Worm (Caenorhabditis elegans) whole organism, mixed stage, embryonic: ENCODE results near the gene set-31.

Experiments used
- M03D4.4 ChIP-seq: sonication (generic microtip); optimal IDR thresholded peaks from 2 replicates; lab custom pipeline; 2017; ENCODE audit warnings: mild to moderate bottlenecking, missing genetic modification characterization, missing compliant biosample characterization
- bed-3 ChIP-seq: fragments of 200-800 bp; sonication (Bioruptor generic); optimal IDR thresholded peaks from 3 replicates; lab custom pipeline; 2018; ENCODE audit warnings: mild to moderate bottlenecking, missing genetic modification characterization, moderate library complexity, missing compliant biosample characterization
- blmp-1 ChIP-seq: fragments of 150-350 bp; optimal IDR thresholded peaks from 2 replicates; lab custom pipeline; 2014; ENCODE audit warnings: missing biosample characterization, missing genetic modification characterization
- ceh-39 ChIP-seq: fragments of 150-350 bp; optimal IDR thresholded peaks from 2 replicates; lab custom pipeline; 2014; ENCODE audit warnings: missing biosample characterization, missing genetic modification characterization
- ceh-43 ChIP-seq: fragments of 200-800 bp; sonication (Bioruptor generic); optimal IDR thresholded peaks from 2 replicates; lab custom pipeline; 2018; ENCODE audit warnings: mild to moderate bottlenecking, missing genetic modification characterization, moderate library complexity, missing compliant biosample characterization
- ces-1 ChIP-seq: fragments of 150-350 bp; optimal IDR thresholded peaks from 2 replicates; lab custom pipeline; 2014; ENCODE audit warnings: missing biosample characterization, missing genetic modification reagents, missing genetic modification characterization
- cnd-1 ChIP-seq: fragments of 200-800 bp; sonication (Bioruptor generic); optimal IDR thresholded peaks from 2 replicates; lab custom pipeline; 2018; ENCODE audit warnings: mild to moderate bottlenecking, missing genetic modification characterization, missing compliant biosample characterization
- drap-1 ChIP-seq: fragments of 200-800 bp; sonication (Bioruptor generic); optimal IDR thresholded peaks from 3 replicates; lab custom pipeline; 2018; ENCODE audit warnings: mild to moderate bottlenecking, missing genetic modification characterization, missing compliant biosample characterization
- elt-1 ChIP-seq: sonication (generic microtip); optimal IDR thresholded peaks from 2 replicates; lab custom pipeline; 2017; ENCODE audit warnings: missing genetic modification characterization, mild to moderate bottlenecking, missing compliant biosample characterization, antibody characterized with exemption, moderate library complexity, borderline replicate concordance; ENCODE audit not compliant: insufficient read depth
- elt-3 ChIP-seq: fragments of 150-350 bp; optimal IDR thresholded peaks from 2 replicates; lab custom pipeline; 2014; ENCODE audit warnings: missing biosample characterization, missing genetic modification characterization
- flh-1 ChIP-seq: fragments of 200-800 bp; sonication (Bioruptor generic); optimal IDR thresholded peaks from 2 replicates; lab custom pipeline; 2018; ENCODE audit warnings: mild to moderate bottlenecking, missing genetic modification characterization, moderate library complexity, missing compliant biosample characterization
- ham-2 ChIP-seq: fragments of 200-800 bp; sonication (Bioruptor generic); optimal IDR thresholded peaks from 2 replicates; lab custom pipeline; 2018; ENCODE audit warnings: mild to moderate bottlenecking, missing genetic modification characterization, missing compliant biosample characterization
- hlh-1 ChIP-seq: fragments of 150-350 bp; optimal IDR thresholded peaks from 2 replicates; lab custom pipeline; 2014; ENCODE audit warnings: missing biosample characterization, missing genetic modification reagents, missing genetic modification characterization
- lin-13 ChIP-seq: fragments of 150-350 bp; optimal IDR thresholded peaks from 2 replicates; lab custom pipeline; 2014; ENCODE audit warnings: missing biosample characterization, missing genetic modification characterization
- lin-32 ChIP-seq: fragments of 200-800 bp; sonication (Bioruptor generic); optimal IDR thresholded peaks from 2 replicates; lab custom pipeline; 2018; ENCODE audit warnings: mild to moderate bottlenecking, missing genetic modification characterization, missing compliant biosample characterization
- lsy-2 ChIP-seq: fragments of 150-350 bp; optimal IDR thresholded peaks from 2 replicates; lab custom pipeline; 2014; ENCODE audit warnings: missing biosample characterization, missing genetic modification characterization
- mab-5 ChIP-seq: fragments of 150-350 bp; optimal IDR thresholded peaks from 2 replicates; lab custom pipeline; 2014; ENCODE audit warnings: missing biosample characterization, missing genetic modification characterization
- mep-1 ChIP-seq: fragments of 150-350 bp; optimal IDR thresholded peaks from 2 replicates; lab custom pipeline; 2017; ENCODE audit warnings: missing biosample characterization, missing genetic modification reagents, missing genetic modification characterization, inconsistent platforms
- mls-2 ChIP-seq: sonication (generic microtip); optimal IDR thresholded peaks from 2 replicates; lab custom pipeline; 2016; ENCODE audit warnings: mild to moderate bottlenecking, missing genetic modification characterization, moderate library complexity, missing compliant biosample characterization
- nhr-12 ChIP-seq: fragments of 150-350 bp; optimal IDR thresholded peaks from 2 replicates; lab custom pipeline; 2014; ENCODE audit warnings: missing biosample characterization, missing genetic modification characterization
- nhr-28 ChIP-seq: fragments of 150-350 bp; optimal IDR thresholded peaks from 2 replicates; lab custom pipeline; 2014; ENCODE audit warnings: missing biosample characterization, missing genetic modification characterization
- nhr-76 ChIP-seq: sonication (generic microtip); optimal IDR thresholded peaks from 2 replicates; lab custom pipeline; 2017; ENCODE audit warnings: missing biosample characterization, missing genetic modification characterization
- sem-2 ChIP-seq: fragments of 200-800 bp; sonication (Bioruptor generic); optimal IDR thresholded peaks from 2 replicates; lab custom pipeline; 2018; ENCODE audit warnings: mild to moderate bottlenecking, missing genetic modification characterization, missing compliant biosample characterization
- snpc-4 ChIP-seq: fragments of 150-350 bp; optimal IDR thresholded peaks from 2 replicates; lab custom pipeline; 2014; ENCODE audit warnings: missing biosample characterization, missing genetic modification characterization
- sptf-1 ChIP-seq: sonication (generic microtip); optimal IDR thresholded peaks from 2 replicates; lab custom pipeline; 2017; ENCODE audit warnings: mild to moderate bottlenecking, missing genetic modification characterization, moderate library complexity, missing compliant biosample characterization
- tbx-8 ChIP-seq: fragments of 200-800 bp; sonication (Bioruptor generic); optimal IDR thresholded peaks from 2 replicates; lab custom pipeline; 2018; ENCODE audit warnings: mild to moderate bottlenecking, missing genetic modification characterization, moderate library complexity, missing compliant biosample characterization
- unc-120 ChIP-seq: sonication (generic microtip); optimal IDR thresholded peaks from 2 replicates; lab custom pipeline; 2017; ENCODE audit warnings: missing genetic modification characterization, missing compliant biosample characterization; ENCODE audit not compliant: poor library complexity, severe bottlenecking
- unc-39 ChIP-seq: fragments of 150-350 bp; optimal IDR thresholded peaks from 2 replicates; lab custom pipeline; 2014; ENCODE audit warnings: missing biosample characterization, missing genetic modification characterization
- unc-62 ChIP-seq: fragments of 150-350 bp; optimal IDR thresholded peaks from 2 replicates; lab custom pipeline; 2014; ENCODE audit warnings: missing biosample characterization, missing genetic modification reagents, missing genetic modification characterization
- zip-8 ChIP-seq: fragments of 150-350 bp; optimal IDR thresholded peaks from 2 replicates; lab custom pipeline; 2014; ENCODE audit warnings: missing biosample characterization, missing genetic modification characterization
- ztf-11 ChIP-seq: fragments of 150-350 bp; optimal IDR thresholded peaks from 2 replicates; lab custom pipeline; 2014; ENCODE audit warnings: missing biosample characterization, missing genetic modification characterization

set-31 gene

DNA sequence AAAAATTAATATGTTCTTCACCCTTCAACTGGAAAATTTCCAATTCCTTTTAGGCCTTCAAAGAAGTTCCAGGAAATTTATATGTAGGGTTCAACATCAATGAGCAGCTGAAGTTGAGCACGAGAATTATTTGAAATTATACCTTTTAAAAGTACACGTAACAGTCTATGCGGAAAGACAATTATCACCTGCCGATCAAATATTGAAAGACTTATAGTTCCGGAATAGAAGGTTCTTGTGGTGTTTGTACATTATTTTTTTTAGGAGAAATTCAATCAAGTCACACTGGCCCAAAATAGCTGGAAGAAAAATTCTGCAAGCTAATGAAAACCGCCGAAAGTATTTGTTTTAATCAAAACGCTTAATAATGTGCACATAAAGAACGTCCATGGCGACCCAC lies 37.5 kb upstream of the set-31 start:
- TF ChIP-seq unc-120 (tag; lab: Kevin White, UChicago) (no peak), unc-39 (no peak), hlh-1 (tag; lab: Kevin White, UChicago) (no peak), drap-1 (GFP tag; lab: Kevin White, UChicago) (no peak), tbx-8 (GFP tag; lab: Kevin White, UChicago) (no peak), cnd-1 (tag; lab: Kevin White, UChicago) (no peak), ham-2 (GFP tag; lab: Kevin White, UChicago) (no peak), elt-1 (tag; lab: Kevin White, UChicago) (no peak), nhr-28 (tag; lab: Kevin White, UChicago) (no peak), blmp-1 (tag; lab: Kevin White, UChicago) (no peak), flh-1 (GFP tag; lab: Kevin White, UChicago) (no peak), sptf-1 (tag; lab: Kevin White, UChicago) (no peak), sem-2 (GFP tag; lab: Kevin White, UChicago) (no peak), mab-5 (tag; lab: Kevin White, UChicago) (no peak), unc-62 (GFP tag; lab: Kevin White, UChicago) (no peak)

- TF ChIP-seq mab-5 (tag; lab: Kevin White, UChicago) (no peak), ztf-11 (tag; lab: Kevin White, UChicago) (no peak), unc-39 (no peak), nhr-76 (no peak), blmp-1 (tag; lab: Kevin White, UChicago) (no peak), zip-8 (tag; lab: Kevin White, UChicago) (no peak)
Measured at ce11 chrV:14391830-14392229, 25.9 kb upstream of the set-31 start, which contains the start of gene C15H11.10. Gene C15H11.10 (plus strand): TSS chrV:14392130.

ce11 chrV:14393504-14393903 lies 24.2 kb upstream of the set-31 start, which contains the start of gene C15H11.1:
Gene C15H11.1 (plus strand): TSS chrV:14393804.
- TF ChIP-seq ztf-11 (tag; lab: Kevin White, UChicago): no peak
- TF ChIP-seq ceh-39 (tag; lab: Kevin White, UChicago): no peak
- no peak for TF ChIP-seq blmp-1 (tag; lab: Kevin White, UChicago)
- no peak for TF ChIP-seq unc-62 (GFP tag; lab: Kevin White, UChicago)
- TF ChIP-seq mab-5 (tag; lab: Kevin White, UChicago): no peak
- TF ChIP-seq drap-1 (GFP tag; lab: Kevin White, UChicago): no peak
- no peak for TF ChIP-seq lsy-2 (tag; lab: Kevin White, UChicago)
- TF ChIP-seq elt-1 (tag; lab: Kevin White, UChicago): no peak

DNA sequence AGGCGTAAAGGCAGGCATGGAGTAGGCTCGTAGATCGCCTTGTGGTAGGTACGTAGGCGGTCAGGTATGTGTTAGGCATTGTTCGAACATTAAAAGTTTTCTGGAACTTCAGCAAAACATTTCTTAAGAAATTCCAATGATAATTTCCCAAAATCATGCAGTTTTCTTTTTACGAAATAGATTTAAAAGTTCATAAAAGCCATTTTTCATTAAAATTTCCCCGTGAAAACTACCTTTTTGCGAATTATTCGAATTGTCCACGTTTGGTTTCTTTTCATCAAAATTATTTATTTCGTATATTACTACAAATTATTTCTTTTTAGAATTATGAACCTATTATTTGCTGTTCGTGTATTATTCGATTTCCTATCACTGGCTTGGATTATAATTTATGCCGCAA lies 23.0 kb upstream of the set-31 start, which contains the start of gene C15H11.13:
Gene C15H11.13, plus strand, starts transcription at position 301 of the 400 bp plus-strand sequence.
- TF ChIP-seq unc-39: no peak
- TF ChIP-seq unc-62 (GFP tag; lab: Kevin White, UChicago): no peak
- TF ChIP-seq lsy-2 (tag; lab: Kevin White, UChicago): no peak
- TF ChIP-seq unc-120 (tag; lab: Kevin White, UChicago): no peak
- TF ChIP-seq lin-32 (GFP tag; lab: Kevin White, UChicago): no peak
- no peak for TF ChIP-seq elt-1 (tag; lab: Kevin White, UChicago)
- TF ChIP-seq nhr-12: no peak
- no peak for TF ChIP-seq nhr-28 (tag; lab: Kevin White, UChicago)
- no peak for TF ChIP-seq mep-1 (tag; lab: Kevin White, UChicago)
- no peak for TF ChIP-seq nhr-76
- TF ChIP-seq hlh-1 (tag; lab: Kevin White, UChicago): no peak
- no peak for TF ChIP-seq tbx-8 (GFP tag; lab: Kevin White, UChicago)
- no peak for TF ChIP-seq zip-8 (tag; lab: Kevin White, UChicago)
- no peak for TF ChIP-seq sptf-1 (tag; lab: Kevin White, UChicago)
- TF ChIP-seq lin-13 (tag; lab: Kevin White, UChicago): no peak
- no peak for TF ChIP-seq ztf-11 (tag; lab: Kevin White, UChicago)
- no peak for TF ChIP-seq blmp-1 (tag; lab: Kevin White, UChicago)
- no peak for TF ChIP-seq mls-2 (tag; lab: Kevin White, UChicago)
- no peak for TF ChIP-seq mab-5 (tag; lab: Kevin White, UChicago)
- TF ChIP-seq flh-1 (GFP tag; lab: Kevin White, UChicago): no peak

DNA sequence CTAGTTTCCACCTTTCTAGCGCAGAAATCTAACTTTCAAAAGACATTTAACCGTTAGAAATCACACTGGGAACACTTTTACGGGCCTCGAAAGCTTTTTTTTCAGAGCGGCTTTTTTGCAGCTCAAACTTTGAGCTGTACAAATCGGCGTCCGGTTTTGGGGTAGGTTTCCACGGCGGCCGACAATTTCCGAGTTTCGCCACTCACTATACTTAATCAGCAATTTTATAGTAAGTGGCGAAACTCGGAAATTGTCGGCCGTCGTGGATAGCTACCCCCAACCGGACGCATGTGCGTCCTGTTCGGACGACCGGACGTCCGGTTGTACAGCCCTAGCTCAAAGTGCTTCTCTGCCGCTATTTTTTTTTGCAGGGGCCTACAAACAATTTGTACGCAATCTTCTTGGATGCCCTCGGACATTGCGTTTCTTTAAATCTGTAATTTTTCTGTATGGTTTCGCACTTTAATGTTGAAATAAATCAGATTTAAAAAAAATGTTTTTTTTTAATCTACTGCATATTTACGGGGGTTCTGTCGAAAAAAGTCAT lies 21.5 kb upstream of the set-31 start:
- TF ChIP-seq bed-3: no peak
- TF ChIP-seq nhr-12: no peak
- TF ChIP-seq lsy-2 (tag; lab: Kevin White, UChicago): no peak
- TF ChIP-seq M03D4.4: no peak
- no peak for TF ChIP-seq cnd-1 (tag; lab: Kevin White, UChicago)
- TF ChIP-seq zip-8 (tag; lab: Kevin White, UChicago): no peak
- TF ChIP-seq lin-13 (tag; lab: Kevin White, UChicago): no peak
- TF ChIP-seq ham-2 (GFP tag; lab: Kevin White, UChicago): no peak
- no peak for TF ChIP-seq elt-3 (tag; lab: Kevin White, UChicago)
- no peak for TF ChIP-seq flh-1 (GFP tag; lab: Kevin White, UChicago)
- TF ChIP-seq ces-1 (GFP tag; lab: Kevin White, UChicago): no peak
- no peak for TF ChIP-seq ceh-43 (GFP tag; lab: Kevin White, UChicago)
- TF ChIP-seq snpc-4 (tag; lab: Kevin White, UChicago): no peak
- TF ChIP-seq nhr-28 (tag; lab: Kevin White, UChicago): no peak
- TF ChIP-seq, all 35 proteins: peak for 0
